Worm (Caenorhabditis elegans) whole organism, L4 larva: ENCODE results near the gene T22D1.8.
A peak's percentile ranks its signal among the peaks of the same experiment; 100 is the strongest.

Experiments used
- ama-1 ChIP-seq: fragments of 150-350 bp; optimal IDR thresholded peaks from 2 replicates; lab custom pipeline; 2014; ENCODE audit warnings: inconsistent platforms, mixed read lengths
- ceh-82 ChIP-seq: sonication (generic microtip); optimal IDR thresholded peaks from 2 replicates; lab custom pipeline; 2017; ENCODE audit warnings: missing biosample characterization, missing genetic modification characterization
- dpl-1 ChIP-seq: fragments of 150-350 bp; optimal IDR thresholded peaks from 2 replicates; lab custom pipeline; 2014; ENCODE audit warnings: missing biosample characterization, missing genetic modification reagents, missing genetic modification characterization
- fkh-10 ChIP-seq: fragments of 150-350 bp; optimal IDR thresholded peaks from 2 replicates; lab custom pipeline; 2014; ENCODE audit warnings: missing biosample characterization, missing genetic modification reagents, missing genetic modification characterization
- lin-39 ChIP-seq: fragments of 150-350 bp; optimal IDR thresholded peaks from 2 replicates; lab custom pipeline; 2014; ENCODE audit warnings: missing biosample characterization, missing genetic modification reagents, missing genetic modification characterization
- nhr-237 ChIP-seq: sonication (generic microtip); optimal IDR thresholded peaks from 2 replicates; lab custom pipeline; 2017; ENCODE audit warnings: missing biosample characterization, missing genetic modification characterization
- nhr-6 ChIP-seq: fragments of 150-350 bp; optimal IDR thresholded peaks from 2 replicates; lab custom pipeline; 2014; ENCODE audit warnings: missing biosample characterization, missing genetic modification characterization
- tag-97 ChIP-seq: fragments of 200-800 bp; sonication (Bioruptor generic); IDR thresholded peaks from 2 replicates; pipeline ENCODE4 v1.3.6; 2022; ENCODE audit warnings: missing genetic modification characterization, missing compliant biosample characterization
- tra-1 ChIP-seq: fragments of 200-800 bp; sonication (Bioruptor generic); IDR thresholded peaks from 2 replicates; pipeline ENCODE4 v1.3.6; 2022; ENCODE audit warnings: missing genetic modification reagents, missing genetic modification characterization, missing compliant biosample characterization
- unc-39 ChIP-seq: sonication (generic microtip); optimal IDR thresholded peaks from 2 replicates; lab custom pipeline; 2017; ENCODE audit warnings: missing biosample characterization, missing genetic modification characterization
- ztf-11 ChIP-seq: fragments of 150-350 bp; optimal IDR thresholded peaks from 2 replicates; lab custom pipeline; 2014; ENCODE audit warnings: missing biosample characterization, missing genetic modification characterization

- TF ChIP-seq lin-39 (tag; lab: Kevin White, UChicago) (no peak), tag-97 (no peak), nhr-237 (tag; lab: Kevin White, UChicago) (no peak), unc-39 (tag; lab: Kevin White, UChicago) (no peak), ama-1 (no peak), ceh-82 (tag; lab: Kevin White, UChicago) (no peak), nhr-6 (tag; lab: Kevin White, UChicago) (no peak), fkh-10 (GFP tag; lab: Kevin White, UChicago) (peak; percentile 14), dpl-1 (GFP tag; lab: Kevin White, UChicago) (no peak), ztf-11 (no peak), tra-1 (no peak)
Measured at ce11 chrIV:6881183-6881582, 25.0 kb downstream of the T22D1.8 start.
